Fruit fly (Drosophila melanogaster) whole organism, embryonic: Measurements from ENCODE around the gene CG6470.

Experiments used
- Antp ChIP-seq: fragments of 200-800 bp; sonication (Bioruptor generic); optimal IDR thresholded peaks from 3 replicates; lab custom pipeline; 2016; ENCODE audit warnings: missing biosample characterization, missing genetic modification characterization
- BEAF-32 ChIP-seq: fragments of 200-800 bp; sonication (Bioruptor generic); optimal IDR thresholded peaks from 3 replicates; lab custom pipeline; 2017; ENCODE audit warnings: missing biosample characterization, missing genetic modification characterization, mild to moderate bottlenecking, moderate library complexity, missing genetic modification reagents
- Bgb ChIP-seq: fragments of 200-800 bp; sonication (Bioruptor generic); IDR thresholded peaks from 2 replicates; pipeline ENCODE4 v1.3.6; 2022; ENCODE audit warnings: missing biosample characterization, missing genetic modification characterization; ENCODE audit not compliant: partially characterized antibody
- CG10209 ChIP-seq: fragments of 200-800 bp; sonication (Bioruptor generic); optimal IDR thresholded peaks from 3 replicates; lab custom pipeline; 2017; ENCODE audit warnings: missing biosample characterization, mild to moderate bottlenecking, missing genetic modification characterization, missing genetic modification reagents
- CG10543 ChIP-seq: fragments of 200-800 bp; sonication (Bioruptor generic); optimal IDR thresholded peaks from 3 replicates; lab custom pipeline; 2017; ENCODE audit warnings: missing biosample characterization, mild to moderate bottlenecking, missing genetic modification characterization, moderate library complexity
- CG10959 ChIP-seq: fragments of 200-800 bp; sonication (Bioruptor generic); IDR thresholded peaks from 2 replicates; pipeline ENCODE4 v1.3.6; 2022; ENCODE audit warnings: missing biosample characterization, missing genetic modification characterization
- CG16779 ChIP-seq: fragments of 200-800 bp; sonication (Bioruptor generic); IDR thresholded peaks from 2 replicates; pipeline ENCODE4 v1.3.6; 2022; ENCODE audit warnings: missing biosample characterization, missing genetic modification characterization
- CG17186 ChIP-seq: fragments of 200-800 bp; sonication (Bioruptor generic); optimal IDR thresholded peaks from 3 replicates; lab custom pipeline; 2017; ENCODE audit warnings: missing biosample characterization, missing genetic modification reagents, missing genetic modification characterization
- CG17361 ChIP-seq: fragments of 200-800 bp; sonication (Bioruptor generic); IDR thresholded peaks from 3 replicates; pipeline ENCODE4 v1.3.6; 2022; ENCODE audit warnings: missing biosample characterization, missing genetic modification characterization
- CG17568 ChIP-seq: fragments of 200-800 bp; sonication (Bioruptor generic); optimal IDR thresholded peaks from 2 replicates; lab custom pipeline; 2018; ENCODE audit warnings: missing biosample characterization, mild to moderate bottlenecking, missing genetic modification characterization, moderate library complexity
- CG17612 ChIP-seq: fragments of 200-800 bp; sonication (Bioruptor generic); IDR thresholded peaks from 2 replicates; pipeline ENCODE4 v1.3.6; 2022; ENCODE audit warnings: missing biosample characterization, missing genetic modification characterization
- CG3065 ChIP-seq: fragments of 200-800 bp; sonication (Bioruptor generic); optimal IDR thresholded peaks from 2 replicates; lab custom pipeline; 2016; ENCODE audit warnings: missing biosample characterization, missing genetic modification characterization
- CG33557 ChIP-seq: fragments of 200-800 bp; sonication (Bioruptor generic); optimal IDR thresholded peaks from 2 replicates; lab custom pipeline; 2019; ENCODE audit warnings: missing biosample characterization, mild to moderate bottlenecking, missing genetic modification characterization, moderate library complexity
- CG4360 ChIP-seq: fragments of 200-800 bp; sonication (Bioruptor generic); IDR thresholded peaks from 2 replicates; pipeline ENCODE4 v1.3.6; 2022; ENCODE audit warnings: missing biosample characterization, missing genetic modification characterization
- CG4404 ChIP-seq: fragments of 200-800 bp; sonication (Bioruptor generic); IDR thresholded peaks from 2 replicates; pipeline ENCODE4 v1.3.6; 2022; ENCODE audit warnings: missing biosample characterization, missing genetic modification characterization
- CG6175 ChIP-seq: fragments of 200-800 bp; sonication (Bioruptor generic); IDR thresholded peaks from 3 replicates; pipeline ENCODE4 v1.3.6; 2022; ENCODE audit warnings: missing biosample characterization, missing genetic modification characterization
- CG6791 ChIP-seq: fragments of 200-800 bp; sonication (Bioruptor generic); IDR thresholded peaks from 3 replicates; pipeline ENCODE4 v1.3.6; 2022; ENCODE audit warnings: missing biosample characterization, missing genetic modification characterization; ENCODE audit not compliant: partially characterized antibody
- CG7556 ChIP-seq: fragments of 200-800 bp; sonication (Bioruptor generic); optimal IDR thresholded peaks from 2 replicates; lab custom pipeline; 2017; ENCODE audit warnings: missing biosample characterization, mild to moderate bottlenecking, missing genetic modification characterization
- CG8924 ChIP-seq: fragments of 200-800 bp; optimal IDR thresholded peaks from 3 replicates; lab custom pipeline; 2019; ENCODE audit warnings: missing biosample characterization, mild to moderate bottlenecking, missing genetic modification characterization, moderate library complexity
- Dbx ChIP-seq: fragments of 200-800 bp; sonication (Bioruptor generic); IDR thresholded peaks from 3 replicates; pipeline ENCODE4 v1.3.6; 2022; ENCODE audit warnings: missing biosample characterization, missing genetic modification characterization
- Dek ChIP-seq: fragments of 200-800 bp; sonication (Bioruptor generic); optimal IDR thresholded peaks from 3 replicates; lab custom pipeline; 2019; ENCODE audit warnings: missing biosample characterization, mild to moderate bottlenecking, missing genetic modification characterization, moderate library complexity
- Dfd ChIP-seq, 2 experiments: fragments of >200 bp; optimal IDR thresholded peaks; 2 replicates each; lab custom pipeline; 2017; ENCODE audit warnings: missing biosample characterization in 2 of 2, missing genetic modification characterization in 2 of 2
- Hand ChIP-seq: fragments of 200-800 bp; sonication (Bioruptor generic); optimal IDR thresholded peaks from 2 replicates; lab custom pipeline; 2017; ENCODE audit warnings: mild to moderate bottlenecking, missing biosample characterization, missing genetic modification reagents, missing genetic modification characterization
- Hmr ChIP-seq: fragments of 200-800 bp; sonication (Bioruptor generic); optimal IDR thresholded peaks from 3 replicates; lab custom pipeline; 2017; ENCODE audit warnings: mild to moderate bottlenecking, missing biosample characterization, missing genetic modification reagents, missing genetic modification characterization
- Hr78 ChIP-seq, 2 experiments: fragments of 200-800 bp in 1 of 2; fragments of >200 bp in 1 of 2; sonication (Bioruptor generic) in 1 of 2; optimal IDR thresholded peaks; 2 replicates each; lab custom pipeline; 2017 to 2019; ENCODE audit warnings: missing biosample characterization in 2 of 2, missing genetic modification characterization in 2 of 2, mild to moderate bottlenecking in 1 of 2, moderate library complexity in 1 of 2
- MBD-R2 ChIP-seq: fragments of 200-800 bp; sonication (Bioruptor generic); IDR thresholded peaks from 2 replicates; pipeline ENCODE4 v1.3.6; 2022; ENCODE audit warnings: missing biosample characterization, missing genetic modification characterization
- MTF-1 ChIP-seq: fragments of 200-800 bp; sonication (Bioruptor generic); optimal IDR thresholded peaks from 2 replicates; lab custom pipeline; 2018; ENCODE audit warnings: missing biosample characterization, mild to moderate bottlenecking, missing genetic modification characterization, borderline replicate concordance
- Pdp1 ChIP-seq, 2 experiments: fragments of 200-800 bp; sonication (Bioruptor generic); optimal IDR thresholded peaks; 3 replicates each; lab custom pipeline; 2016; ENCODE audit warnings: missing biosample characterization in 2 of 2, missing genetic modification characterization in 2 of 2, mild to moderate bottlenecking in 1 of 2, moderate library complexity in 1 of 2
- Sry-δ ChIP-seq: fragments of 200-800 bp; sonication (Bioruptor generic); optimal IDR thresholded peaks from 2 replicates; lab custom pipeline; 2016; ENCODE audit warnings: missing biosample characterization, missing genetic modification characterization
- bab2 ChIP-seq: fragments of 200-800 bp; sonication (Bioruptor generic); optimal IDR thresholded peaks from 2 replicates; lab custom pipeline; 2016; ENCODE audit warnings: missing biosample characterization, missing genetic modification characterization
- caup ChIP-seq: fragments of 200-800 bp; sonication (Bioruptor generic); optimal IDR thresholded peaks from 3 replicates; lab custom pipeline; 2017; ENCODE audit warnings: missing biosample characterization, mild to moderate bottlenecking, missing genetic modification characterization, moderate library complexity; ENCODE audit not compliant: severe bottlenecking
- crp ChIP-seq, 2 experiments: fragments of 200-800 bp; sonication (Bioruptor generic); optimal IDR thresholded peaks; 2 replicates in 1 of 2; 3 replicates in 1 of 2; lab custom pipeline; 2017; ENCODE audit warnings: missing biosample characterization in 2 of 2, missing genetic modification characterization in 2 of 2, mild to moderate bottlenecking in 1 of 2, moderate library complexity in 1 of 2
- da ChIP-seq: fragments of 200-800 bp; sonication (Bioruptor generic); optimal IDR thresholded peaks from 2 replicates; lab custom pipeline; 2016; ENCODE audit warnings: missing biosample characterization, missing genetic modification characterization
- disco-r ChIP-seq: fragments of 200-800 bp; sonication (Bioruptor generic); optimal IDR thresholded peaks from 2 replicates; lab custom pipeline; 2016; ENCODE audit warnings: missing biosample characterization, missing genetic modification characterization
- gce ChIP-seq: fragments of 200-800 bp; sonication (Bioruptor generic); IDR thresholded peaks from 3 replicates; pipeline ENCODE4 v1.3.6; 2022; ENCODE audit warnings: missing biosample characterization, missing genetic modification characterization
- klu ChIP-seq: fragments of 200-800 bp; sonication (Bioruptor generic); IDR thresholded peaks from 2 replicates; pipeline ENCODE4 v1.3.6; 2022; ENCODE audit warnings: missing biosample characterization, missing genetic modification characterization
- onecut ChIP-seq: fragments of 200-800 bp; sonication (Bioruptor generic); IDR thresholded peaks from 2 replicates; pipeline ENCODE4 v1.3.6; 2022; ENCODE audit warnings: missing biosample characterization, missing genetic modification characterization
- org-1 ChIP-seq: fragments of 200-800 bp; sonication (Bioruptor generic); optimal IDR thresholded peaks from 2 replicates; lab custom pipeline; 2017; ENCODE audit warnings: missing biosample characterization, missing genetic modification characterization
- pb ChIP-seq: fragments of 200-800 bp; sonication (Bioruptor generic); optimal IDR thresholded peaks from 3 replicates; lab custom pipeline; 2016; ENCODE audit warnings: missing biosample characterization, missing genetic modification characterization
- pho ChIP-seq: fragments of 200-800 bp; sonication (Bioruptor generic); optimal IDR thresholded peaks from 2 replicates; lab custom pipeline; 2016; ENCODE audit warnings: missing biosample characterization, missing genetic modification characterization
- prd ChIP-seq, 3 experiments: fragments of >200 bp in 2 of 3; fragments of 200-800 bp in 1 of 3; sonication (Bioruptor generic) in 1 of 3; optimal IDR thresholded peaks in 2 of 3; IDR thresholded peaks in 1 of 3; 2 replicates in 2 of 3; 3 replicates in 1 of 3; pipeline versions ENCODE4 v1.3.6 to Lab custom; 2017 to 2022; ENCODE audit warnings: missing biosample characterization in 1 of 3, missing genetic modification characterization in 1 of 3
- pzg ChIP-seq: fragments of 200-800 bp; sonication (Bioruptor generic); optimal IDR thresholded peaks from 3 replicates; lab custom pipeline; 2018; ENCODE audit warnings: missing biosample characterization, mild to moderate bottlenecking, missing genetic modification characterization, moderate library complexity
- row ChIP-seq: fragments of 200-800 bp; sonication (Bioruptor generic); IDR thresholded peaks from 3 replicates; pipeline ENCODE4 v1.3.6; 2022; ENCODE audit warnings: missing biosample characterization, missing genetic modification characterization
- schlank ChIP-seq: fragments of 200-800 bp; sonication (Bioruptor generic); optimal IDR thresholded peaks from 2 replicates; lab custom pipeline; 2018; ENCODE audit warnings: missing biosample characterization, mild to moderate bottlenecking, missing genetic modification characterization
- sens ChIP-seq: fragments of 200-800 bp; sonication (Bioruptor generic); peaks from one replicate; lab custom pipeline; 2016; ENCODE audit warnings: missing biosample characterization, missing genetic modification characterization
- stwl ChIP-seq: fragments of 200-800 bp; sonication (Bioruptor generic); optimal IDR thresholded peaks from 3 replicates; lab custom pipeline; 2018; ENCODE audit warnings: missing biosample characterization, mild to moderate bottlenecking, missing genetic modification characterization, moderate library complexity
- trem ChIP-seq: fragments of 200-800 bp; optimal IDR thresholded peaks from 3 replicates; lab custom pipeline; 2019; ENCODE audit warnings: missing biosample characterization, mild to moderate bottlenecking, missing genetic modification characterization, moderate library complexity
- wdn ChIP-seq: fragments of 200-800 bp; sonication (Bioruptor generic); IDR thresholded peaks from 2 replicates; pipeline ENCODE4 v1.3.6; 2022; ENCODE audit warnings: missing biosample characterization, missing genetic modification characterization
- wek ChIP-seq: fragments of 200-800 bp; sonication (Bioruptor generic); optimal IDR thresholded peaks from 3 replicates; lab custom pipeline; 2018; ENCODE audit warnings: missing biosample characterization, mild to moderate bottlenecking, missing genetic modification characterization, moderate library complexity
- zfh1 ChIP-seq: fragments of 200-800 bp; sonication (Bioruptor generic); IDR thresholded peaks from 3 replicates; pipeline ENCODE4 v1.3.6; 2022; ENCODE audit warnings: missing biosample characterization, missing genetic modification characterization

CG6470 gene

dm6 chrX:18512271-18512679 is 2.4 kb downstream of the CG6470 start, which contains the start of gene Ggt-1 (continued):
- no peak for TF ChIP-seq disco-r (GFP tag; lab: Kevin White, UChicago)
- no peak for TF ChIP-seq CG8924 (tag; lab: Kevin White, UChicago)
- no peak for TF ChIP-seq CG17612 (GFP tag; lab: Robert Waterston, UW)
- TF ChIP-seq bab2: no peak
- peak; percentile 77 for TF ChIP-seq stwl (tag; lab: Kevin White, UChicago)
- no peak for TF ChIP-seq prd (optimal IDR thresholded peaks at IDR 0.05; lab: Kevin White, UChicago)
- TF ChIP-seq prd (GFP tag; IDR thresholded peaks at IDR 0.05; lab: Robert Waterston, UW): no peak
- TF ChIP-seq CG6791 (GFP tag; lab: Robert Waterston, UW): peak; percentile 95
- no peak for TF ChIP-seq CG10209 (GFP tag; lab: Kevin White, UChicago)
- peak; percentile 96 for TF ChIP-seq Bgb (GFP tag; lab: Robert Waterston, UW)
- no peak for TF ChIP-seq sens
- TF ChIP-seq gce (GFP tag; lab: Robert Waterston, UW): no peak
- TF ChIP-seq wek (GFP tag; lab: Kevin White, UChicago): peak; percentile 3
- no peak for TF ChIP-seq pho (GFP tag; lab: Kevin White, UChicago)
- TF ChIP-seq crp (GFP tag; optimal IDR thresholded peaks at IDR 0.05; lab: Kevin White, UChicago): no peak
- TF ChIP-seq Hr78 (GFP tag; optimal IDR thresholded peaks at IDR 0.05; lab: Kevin White, UChicago): peak in 1 of 2 experiments; percentile 9
- peak in 1 of 2 experiments; percentile 93 for TF ChIP-seq Pdp1 (GFP tag; optimal IDR thresholded peaks at IDR 0.05; lab: Kevin White, UChicago)
- 0 out of 2 replicates have a peak, but pooled peaks have one; percentile 17 for TF ChIP-seq klu (GFP tag; lab: Robert Waterston, UW)
- 0 out of 3 replicates have a peak, but pooled peaks have one; percentile 51 for TF ChIP-seq CG6175 (GFP tag; lab: Robert Waterston, UW)
- peak; percentile 23; the same call in 1 of the 2 replicates for TF ChIP-seq MBD-R2 (GFP tag; lab: Robert Waterston, UW)
- TF ChIP-seq CG7556 (GFP tag; lab: Kevin White, UChicago): no peak
- TF ChIP-seq Hmr (GFP tag; lab: Kevin White, UChicago): peak; percentile 44
- peak; percentile 67 for TF ChIP-seq Sry-δ (GFP tag; lab: Kevin White, UChicago)
- TF ChIP-seq Hand (GFP tag; lab: Kevin White, UChicago): no peak
- TF ChIP-seq CG17568: no peak
- TF ChIP-seq CG17186 (GFP tag; lab: Kevin White, UChicago): peak; percentile 87
- no peak for TF ChIP-seq CG4360 (GFP tag; lab: Robert Waterston, UW)
- TF ChIP-seq CG4404 (GFP tag; lab: Robert Waterston, UW): no peak
- TF ChIP-seq org-1 (GFP tag; lab: Kevin White, UChicago): no peak
- no peak for TF ChIP-seq wdn
- TF ChIP-seq caup (GFP tag; lab: Kevin White, UChicago): peak; percentile 14
- TF ChIP-seq row (GFP tag; lab: Robert Waterston, UW): 0 out of 3 replicates have a peak, but pooled peaks have one; percentile 14
- no peak for TF ChIP-seq CG16779 (GFP tag; lab: Robert Waterston, UW)
- no peak for TF ChIP-seq onecut
- peak; percentile 31; the same call in 1 of the 3 replicates for TF ChIP-seq Dbx (GFP tag; lab: Robert Waterston, UW)
- TF ChIP-seq da (GFP tag; lab: Kevin White, UChicago): no peak
- TF ChIP-seq zfh1 (GFP tag; lab: Robert Waterston, UW): no peak
- TF ChIP-seq pb (GFP tag; lab: Kevin White, UChicago): peak; percentile 30
- TF ChIP-seq CG10543 (GFP tag; lab: Kevin White, UChicago): peak; percentile 69
- TF ChIP-seq schlank (tag; lab: Kevin White, UChicago): no peak
- TF ChIP-seq Dek (tag; lab: Kevin White, UChicago): no peak
- TF ChIP-seq CG3065 (GFP tag; lab: Kevin White, UChicago): no peak
- no peak for TF ChIP-seq CG17361 (GFP tag; lab: Robert Waterston, UW)
- TF ChIP-seq Dfd (GFP tag; optimal IDR thresholded peaks at IDR 0.05; lab: Kevin White, UChicago): no peak
- TF ChIP-seq BEAF-32 (GFP tag; lab: Kevin White, UChicago): peak; percentile 83
- TF ChIP-seq MTF-1 (GFP tag; lab: Kevin White, UChicago): peak; percentile 100
- no peak for TF ChIP-seq CG10959 (GFP tag; lab: Robert Waterston, UW)
- peak; percentile 76 for TF ChIP-seq pzg (GFP tag; lab: Kevin White, UChicago)
- TF ChIP-seq CG33557: no peak
- TF ChIP-seq trem (tag; lab: Kevin White, UChicago): no peak
- no peak for TF ChIP-seq Antp (GFP tag; lab: Kevin White, UChicago)
